Worm (Caenorhabditis elegans) whole organism, L3 larva: ENCODE measurements around the gene sbsp-1.

Source experiments
- ZK546.5 ChIP-seq: sonication (generic microtip); optimal IDR thresholded peaks from 2 replicates; lab custom pipeline; 2017; ENCODE audit warnings: missing biosample characterization, missing genetic modification characterization
- aly-2 ChIP-seq: fragments of 150-350 bp; optimal IDR thresholded peaks from 2 replicates; lab custom pipeline; 2014; ENCODE audit warnings: missing biosample characterization, missing genetic modification characterization
- ama-1 ChIP-seq: fragments of 150-350 bp; optimal IDR thresholded peaks from 2 replicates; lab custom pipeline; 2018
- ceh-28 ChIP-seq: fragments of 150-350 bp; optimal IDR thresholded peaks from 2 replicates; lab custom pipeline; 2014; ENCODE audit warnings: missing biosample characterization, missing genetic modification reagents, missing genetic modification characterization
- ceh-9 ChIP-seq: sonication (generic microtip); optimal IDR thresholded peaks from 2 replicates; lab custom pipeline; 2018; ENCODE audit warnings: missing biosample characterization, missing genetic modification characterization
- egl-5 ChIP-seq: fragments of 150-350 bp; optimal IDR thresholded peaks from 2 replicates; lab custom pipeline; 2017; ENCODE audit warnings: missing biosample characterization, missing genetic modification reagents, missing genetic modification characterization, inconsistent platforms
- elt-1 ChIP-seq: fragments of 150-350 bp; optimal IDR thresholded peaks from 2 replicates; lab custom pipeline; 2014; ENCODE audit warnings: missing biosample characterization, missing genetic modification characterization
- elt-3 ChIP-seq, 3 experiments: fragments of 150-350 bp in 1 of 3; sonication (generic microtip) in 2 of 3; optimal IDR thresholded peaks; 2 replicates in 2 of 3; 4 replicates in 1 of 3; lab custom pipeline; 2014 to 2017; ENCODE audit warnings: missing biosample characterization in 3 of 3, missing genetic modification characterization in 3 of 3
- eor-1 ChIP-seq, 2 experiments: fragments of 150-350 bp; optimal IDR thresholded peaks; 2 replicates each; lab custom pipeline; 2014 to 2018; ENCODE audit warnings: missing biosample characterization in 2 of 2, missing genetic modification characterization in 2 of 2
- fkh-2 ChIP-seq: fragments of 150-350 bp; optimal IDR thresholded peaks from 2 replicates; lab custom pipeline; 2014; ENCODE audit warnings: missing biosample characterization, missing genetic modification reagents, missing genetic modification characterization
- fos-1 ChIP-seq: fragments of 150-350 bp; optimal IDR thresholded peaks from 2 replicates; lab custom pipeline; 2014; ENCODE audit warnings: missing biosample characterization, missing genetic modification characterization
- hmg-11 ChIP-seq: sonication (generic microtip); optimal IDR thresholded peaks from 2 replicates; lab custom pipeline; 2016; ENCODE audit warnings: missing genetic modification characterization, missing compliant biosample characterization
- lsy-12 ChIP-seq: sonication (generic microtip); optimal IDR thresholded peaks from 2 replicates; lab custom pipeline; 2016; ENCODE audit warnings: mild to moderate bottlenecking, missing genetic modification characterization, missing compliant biosample characterization
- mdl-1 ChIP-seq: fragments of 150-350 bp; optimal IDR thresholded peaks from 2 replicates; lab custom pipeline; 2014; ENCODE audit warnings: missing biosample characterization, missing genetic modification characterization
- mml-1 ChIP-seq: fragments of 150-350 bp; sonication (generic microtip); optimal IDR thresholded peaks from 3 replicates; lab custom pipeline; 2014; ENCODE audit warnings: missing biosample characterization, missing genetic modification characterization
- nfya-1 ChIP-seq: sonication (generic microtip); optimal IDR thresholded peaks from 2 replicates; lab custom pipeline; 2017; ENCODE audit warnings: missing genetic modification characterization, mild to moderate bottlenecking, missing compliant biosample characterization, antibody characterized with exemption, moderate library complexity; ENCODE audit not compliant: insufficient read depth
- nhr-11 ChIP-seq: fragments of 150-350 bp; optimal IDR thresholded peaks from 2 replicates; lab custom pipeline; 2014; ENCODE audit warnings: missing biosample characterization, missing genetic modification characterization
- nhr-12 ChIP-seq: fragments of 150-350 bp; optimal IDR thresholded peaks from 2 replicates; lab custom pipeline; 2014; ENCODE audit warnings: missing biosample characterization, missing genetic modification characterization
- nhr-23 ChIP-seq: fragments of 150-350 bp; optimal IDR thresholded peaks from 2 replicates; lab custom pipeline; 2014; ENCODE audit warnings: missing biosample characterization, missing genetic modification reagents, missing genetic modification characterization
- nhr-25 ChIP-seq: sonication (generic microtip); optimal IDR thresholded peaks from 2 replicates; lab custom pipeline; 2017; ENCODE audit warnings: missing biosample characterization, missing genetic modification characterization
- nhr-67 ChIP-seq: fragments of 150-350 bp; optimal IDR thresholded peaks from 2 replicates; lab custom pipeline; 2014; ENCODE audit warnings: missing biosample characterization, missing genetic modification characterization
- nhr-76 ChIP-seq: fragments of 150-350 bp; sonication (generic microtip); optimal IDR thresholded peaks from 5 replicates; lab custom pipeline; 2014; ENCODE audit warnings: missing biosample characterization, missing genetic modification characterization
- nhr-77 ChIP-seq: fragments of 150-350 bp; optimal IDR thresholded peaks from 2 replicates; lab custom pipeline; 2014; ENCODE audit warnings: missing biosample characterization, missing genetic modification characterization
- pha-4 ChIP-seq: fragments of 150-350 bp; optimal IDR thresholded peaks from 2 replicates; lab custom pipeline; 2014; ENCODE audit warnings: missing biosample characterization, missing genetic modification reagents, missing genetic modification characterization
- pqm-1 ChIP-seq: fragments of 150-350 bp; optimal IDR thresholded peaks from 2 replicates; lab custom pipeline; 2017; ENCODE audit warnings: missing biosample characterization, missing genetic modification characterization, inconsistent platforms
- sea-2 ChIP-seq: fragments of 150-350 bp; sonication (generic microtip); optimal IDR thresholded peaks from 4 replicates; lab custom pipeline; 2014; ENCODE audit warnings: missing biosample characterization, missing genetic modification reagents, missing genetic modification characterization
- skn-1 ChIP-seq: fragments of 150-350 bp; optimal IDR thresholded peaks from 2 replicates; lab custom pipeline; 2014; ENCODE audit warnings: missing biosample characterization, missing genetic modification characterization
- snpc-4 ChIP-seq: fragments of 150-350 bp; optimal IDR thresholded peaks from 2 replicates; lab custom pipeline; 2014; ENCODE audit warnings: missing biosample characterization, missing genetic modification characterization
- unc-39 ChIP-seq: sonication (generic microtip); optimal IDR thresholded peaks from 4 replicates; lab custom pipeline; 2017; ENCODE audit warnings: missing biosample characterization, missing genetic modification characterization
- unc-62 ChIP-seq: fragments of 150-350 bp; sonication (generic microtip); optimal IDR thresholded peaks from 4 replicates; lab custom pipeline; 2014; ENCODE audit warnings: missing biosample characterization, missing genetic modification reagents, missing genetic modification characterization
- zag-1 ChIP-seq: fragments of 150-350 bp; optimal IDR thresholded peaks from 2 replicates; lab custom pipeline; 2014; ENCODE audit warnings: missing biosample characterization, missing genetic modification characterization
- ztf-11 ChIP-seq: fragments of 150-350 bp; optimal IDR thresholded peaks from 2 replicates; lab custom pipeline; 2014; ENCODE audit warnings: missing biosample characterization, missing genetic modification characterization

The sbsp-1 gene

DNA sequence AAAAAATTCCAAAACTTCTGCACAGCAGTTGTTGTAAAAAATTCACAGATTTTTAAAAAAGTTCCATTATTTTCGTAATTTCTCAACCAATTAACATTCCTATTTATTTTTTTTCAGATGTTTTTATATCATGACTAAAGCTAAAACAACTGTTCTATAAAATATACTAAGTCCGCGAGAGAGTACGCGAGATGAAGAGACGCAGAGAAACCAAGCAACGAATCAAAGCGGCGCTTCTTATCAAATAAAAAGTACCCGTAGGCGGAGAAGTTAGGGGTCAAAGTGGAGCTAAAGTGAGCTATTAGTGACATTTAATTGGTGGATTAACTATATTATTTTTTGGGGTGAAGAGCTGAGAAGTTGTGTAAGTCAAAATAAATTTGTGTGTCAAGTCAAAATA, at the start of gene sbsp-1:
TSS of gene sbsp-1 (plus strand) at position 301 of the 400 bp plus-strand sequence.
- TF ChIP-seq snpc-4, result no peak
- TF ChIP-seq egl-5 (tag; lab: Kevin White, UChicago), result no peak
- no peak for TF ChIP-seq elt-3 (tag; optimal IDR thresholded peaks at IDR 0.05; lab: Kevin White, UChicago)
- TF ChIP-seq ama-1, result no peak
- no peak for TF ChIP-seq nhr-77 (tag; lab: Kevin White, UChicago)
- TF ChIP-seq hmg-11 (tag; lab: Kevin White, UChicago), result no peak
- TF ChIP-seq ceh-28 (tag; lab: Kevin White, UChicago), result no peak
- no peak for TF ChIP-seq mdl-1 (tag; lab: Kevin White, UChicago)
- no peak for TF ChIP-seq fos-1
- no peak for TF ChIP-seq unc-62 (GFP tag; lab: Kevin White, UChicago)
- no peak for TF ChIP-seq nhr-67 (tag; lab: Kevin White, UChicago)
- TF ChIP-seq pqm-1 (tag; lab: Kevin White, UChicago), result no peak
- no peak for TF ChIP-seq eor-1 (tag; optimal IDR thresholded peaks at IDR 0.05; lab: Kevin White, UChicago)
- TF ChIP-seq nhr-76 (tag; lab: Kevin White, UChicago), result no peak
- no peak for TF ChIP-seq ztf-11 (tag; lab: Kevin White, UChicago)
- TF ChIP-seq nhr-25 (tag; lab: Kevin White, UChicago), result no peak
- no peak for TF ChIP-seq unc-39 (tag; lab: Kevin White, UChicago)
- TF ChIP-seq nhr-11, result no peak
- no peak for TF ChIP-seq nfya-1 (tag; lab: Kevin White, UChicago)
- TF ChIP-seq zag-1, result no peak

DNA sequence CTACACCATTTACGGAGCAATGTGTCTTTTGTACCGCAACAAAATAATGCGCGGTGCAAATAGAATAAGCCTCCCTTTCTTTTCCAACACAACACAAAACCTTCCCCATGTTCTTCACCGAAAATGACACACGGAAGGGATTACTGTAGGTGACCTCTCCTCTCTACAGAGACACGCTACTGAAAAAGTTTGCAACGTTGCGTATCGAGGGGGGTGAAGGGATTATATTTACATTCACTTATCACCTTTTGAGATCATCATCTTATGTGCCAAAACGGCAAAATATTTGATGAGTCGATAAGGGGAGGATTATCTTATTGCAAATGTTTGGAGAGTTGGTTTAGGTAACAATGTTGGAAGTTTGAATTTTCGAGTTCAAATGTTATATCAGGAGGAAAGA, 49.7 kb upstream of the sbsp-1 start:
- TF ChIP-seq fkh-2 (tag; lab: Kevin White, UChicago) (no peak), elt-1 (tag; lab: Kevin White, UChicago) (no peak), nhr-11 (no peak), pha-4 (tag; lab: Kevin White, UChicago) (no peak), elt-3 (tag; optimal IDR thresholded peaks at IDR 0.05; lab: Kevin White, UChicago) (no peak), nhr-23 (tag; lab: Kevin White, UChicago) (no peak), mml-1 (tag; lab: Kevin White, UChicago) (no peak)

DNA sequence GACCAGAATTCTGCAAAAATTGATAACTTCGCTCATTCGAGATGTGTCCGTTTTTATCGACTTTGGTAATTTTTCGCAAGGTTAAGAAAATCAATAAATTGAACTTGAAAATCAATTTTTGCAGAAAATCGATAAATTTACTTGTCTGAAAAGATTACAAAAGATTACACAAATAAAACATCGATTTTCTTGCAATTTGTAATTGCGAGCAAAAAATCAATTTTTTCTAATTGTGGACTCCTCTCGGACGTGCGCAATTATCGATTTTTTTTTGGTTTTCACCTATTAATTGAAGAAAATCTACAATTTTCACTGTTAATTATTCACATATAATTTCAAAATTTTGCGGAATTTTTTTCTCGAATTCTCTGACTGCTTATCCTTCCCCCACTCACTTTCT, 41.5 kb upstream of the sbsp-1 start:
- peak; percentile 73 for TF ChIP-seq ceh-28 (tag; lab: Kevin White, UChicago)
- TF ChIP-seq aly-2 (tag; lab: Kevin White, UChicago), result no peak

DNA sequence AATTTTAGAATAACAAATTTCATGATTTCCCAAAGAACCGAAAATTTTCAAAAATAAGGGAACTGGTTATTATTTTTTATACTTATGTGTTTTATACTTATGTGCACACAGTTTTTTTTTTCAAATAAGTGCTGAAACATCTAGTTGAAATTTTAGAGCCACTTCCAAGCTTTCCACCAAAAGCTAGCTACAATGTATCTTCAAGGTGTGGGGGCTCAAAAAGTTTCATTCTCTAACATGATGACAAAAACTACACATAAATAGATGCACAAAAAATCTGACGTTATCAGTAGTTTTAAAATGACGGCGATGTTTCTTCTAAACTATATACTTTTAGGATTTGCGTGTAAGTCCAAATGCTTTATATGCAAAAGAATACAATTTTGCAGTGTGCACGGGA, 38.7 kb upstream of the sbsp-1 start, which contains the start of gene clec-163:
TSS of gene clec-163 (plus strand) at position 301 of the 400 bp plus-strand sequence.
- no peak for TF ChIP-seq nhr-76 (tag; lab: Kevin White, UChicago)
- TF ChIP-seq nfya-1 (tag; lab: Kevin White, UChicago), result no peak
- TF ChIP-seq sea-2, result no peak
- TF ChIP-seq fkh-2 (tag; lab: Kevin White, UChicago), result no peak
- no peak for TF ChIP-seq eor-1 (tag; optimal IDR thresholded peaks at IDR 0.05; lab: Kevin White, UChicago)
- no peak for TF ChIP-seq fos-1
- no peak for TF ChIP-seq egl-5 (tag; lab: Kevin White, UChicago)
- TF ChIP-seq, all 47 proteins: peak for 0

DNA sequence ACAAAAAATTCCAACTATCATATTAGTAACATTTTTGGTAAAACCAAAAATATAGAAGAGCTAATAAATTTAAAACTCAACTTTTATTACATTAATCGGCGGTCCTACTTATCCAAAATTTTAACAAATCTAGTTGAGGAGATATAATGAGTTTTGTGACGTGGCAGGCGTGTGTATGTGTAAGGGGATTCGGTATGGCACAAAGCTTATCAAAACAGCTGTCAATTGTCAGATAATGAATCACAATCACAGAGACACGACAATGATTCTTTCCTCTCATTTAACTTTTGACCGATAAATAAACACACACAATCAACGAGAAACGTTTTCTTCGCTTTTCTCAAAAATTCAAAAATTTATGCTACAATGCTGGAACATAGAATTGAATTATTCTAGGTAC, 30.7 kb upstream of the sbsp-1 start, which contains the start of gene K11D9.3:
TSS of gene K11D9.3 (minus strand) at position 181 of the 400 bp plus-strand sequence.
- TF ChIP-seq skn-1, result no peak
- no peak for TF ChIP-seq ZK546.5
- TF ChIP-seq lsy-12, result no peak
- no peak for TF ChIP-seq unc-62 (GFP tag; lab: Kevin White, UChicago)
- TF ChIP-seq nhr-23 (tag; lab: Kevin White, UChicago), result no peak
- TF ChIP-seq fkh-2 (tag; lab: Kevin White, UChicago), result no peak
- no peak for TF ChIP-seq nhr-12 (tag; lab: Kevin White, UChicago)
- no peak for TF ChIP-seq ceh-9
- no peak for TF ChIP-seq snpc-4
- no peak for TF ChIP-seq nhr-25 (tag; lab: Kevin White, UChicago)
- no peak for TF ChIP-seq ama-1
- no peak for TF ChIP-seq hmg-11 (tag; lab: Kevin White, UChicago)
- TF ChIP-seq nhr-77 (tag; lab: Kevin White, UChicago), result no peak
- no peak for TF ChIP-seq mml-1 (tag; lab: Kevin White, UChicago)
- TF ChIP-seq, all 47 proteins: peak for 0

DNA sequence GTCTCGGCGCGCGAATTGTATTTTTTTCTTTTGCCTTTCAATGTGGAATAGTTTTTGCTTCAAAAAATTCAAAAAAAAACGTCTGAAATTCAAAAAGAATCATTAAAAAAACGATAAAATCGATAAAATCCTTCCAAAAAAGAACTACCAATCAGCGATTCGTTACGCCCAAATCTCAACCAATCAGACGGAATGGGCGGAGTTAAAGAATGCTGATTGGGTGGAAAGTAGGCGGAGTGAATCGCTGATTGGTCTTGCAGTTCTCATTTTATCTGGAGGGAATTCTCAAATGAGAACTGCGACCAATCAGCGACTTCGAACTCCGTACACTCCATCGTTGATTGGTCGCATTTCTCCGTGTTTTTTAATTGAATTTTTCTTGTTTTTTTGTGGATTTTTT, 27.6 kb upstream of the sbsp-1 start:
- no peak for TF ChIP-seq mdl-1 (tag; lab: Kevin White, UChicago)
- TF ChIP-seq nfya-1 (tag; lab: Kevin White, UChicago), result peak; percentile 95
